Fruit fly (Drosophila melanogaster): ENCODE measurements around the gene CycG.

DNA sequence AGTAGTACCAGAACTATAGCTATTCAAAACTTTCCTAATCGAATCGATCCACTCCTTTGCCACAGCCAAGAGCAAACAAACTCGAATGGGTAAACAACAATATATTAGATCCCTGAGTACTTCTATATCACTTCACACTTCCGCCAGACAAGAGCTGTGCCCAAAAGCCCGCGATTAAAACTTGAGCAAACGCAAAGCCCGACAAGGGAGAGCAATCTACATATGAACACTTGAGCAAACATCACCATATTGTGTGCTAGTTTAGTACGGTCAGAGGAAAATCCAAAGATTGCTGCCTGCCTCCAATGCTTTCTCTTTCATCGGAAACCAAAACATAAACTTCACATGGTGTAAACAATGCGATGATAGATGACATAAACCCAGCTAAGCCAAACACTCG, 8.8 kb downstream of the CycG start:
- TF ChIP-seq Lpt (GFP tag; optimal IDR thresholded peaks at IDR 0.05) (no peak), salr (GFP tag; optimal IDR thresholded peaks at IDR 0.05) (no peak), CG3032 (tag; optimal IDR thresholded peaks at IDR 0.05) (no peak), CG32006 (GFP tag; optimal IDR thresholded peaks at IDR 0.05) (no peak), Met (GFP tag; optimal IDR thresholded peaks at IDR 0.05) (no peak), Smox (GFP tag; optimal IDR thresholded peaks at IDR 0.05) (no peak), Ets21C (GFP tag; optimal IDR thresholded peaks at IDR 0.05) (no peak), Blimp-1 (GFP tag; optimal IDR thresholded peaks at IDR 0.05) (no peak)
